Fruit fly (Drosophila melanogaster): ENCODE data around the gene CG9915.
A peak's percentile ranks its signal among the peaks of the same experiment; 100 is the strongest.

Gene CG9915

dm6 chrX:16313078-16313875 lies at the start of gene CG9915, which contains the start of gene SWIP:
TSS of gene CG9915 (minus strand) at chrX:16313138.
TSS of gene SWIP (plus strand) at chrX:16313709.
- TF ChIP-seq Ets96B (tag; optimal IDR thresholded peaks at IDR 0.05) (no peak), CG3032 (tag; optimal IDR thresholded peaks at IDR 0.05) (peak; percentile 7), esn (GFP tag; optimal IDR thresholded peaks at IDR 0.05) (peak; percentile 23), CG7368 (GFP tag; optimal IDR thresholded peaks at IDR 0.05) (no peak), lz (GFP tag; optimal IDR thresholded peaks at IDR 0.05) (no peak), CG15336 (GFP tag; IDR thresholded peaks at IDR 0.05) (no peak), Eip78C (GFP tag) (peak; percentile 74), CG8632 (GFP tag; optimal IDR thresholded peaks at IDR 0.05) (no peak), CG6163 (GFP tag; IDR thresholded peaks at IDR 0.05) (no peak), Hr39 (GFP tag; optimal IDR thresholded peaks at IDR 0.05) (no peak), fkh (GFP tag; optimal IDR thresholded peaks at IDR 0.05) (peak; percentile 53), Ets21C (GFP tag; optimal IDR thresholded peaks at IDR 0.05) (no peak), vri (GFP tag; optimal IDR thresholded peaks at IDR 0.05) (no peak), ss (GFP tag; optimal IDR thresholded peaks at IDR 0.05) (no peak)

dm6 chrX:16361306-16361705 lies 48.4 kb upstream of the CG9915 start, which contains the start of gene nonA:
TSS of gene nonA (plus strand) at chrX:16361569.
- TF ChIP-seq CG32006 (GFP tag; optimal IDR thresholded peaks at IDR 0.05) (no peak), vri (GFP tag; optimal IDR thresholded peaks at IDR 0.05) (peak; percentile 23), esn (GFP tag; optimal IDR thresholded peaks at IDR 0.05) (peak; percentile 9), Sox14 (GFP tag; optimal IDR thresholded peaks at IDR 0.05) (peak; percentile 55), Met (GFP tag; optimal IDR thresholded peaks at IDR 0.05) (peak; percentile 2), CG6276 (GFP tag; optimal IDR thresholded peaks at IDR 0.05) (no peak), CG10631 (GFP tag; optimal IDR thresholded peaks at IDR 0.05) (no peak), OdsH (GFP tag; optimal IDR thresholded peaks at IDR 0.05) (no peak), dsx (GFP tag; optimal IDR thresholded peaks at IDR 0.05; ENCODE audit: poor library complexity, severe bottlenecking) (no peak), Eip78C (GFP tag) (peak; percentile 27), topi (GFP tag; optimal IDR thresholded peaks at IDR 0.05) (peak; percentile 12), CG7368 (GFP tag; optimal IDR thresholded peaks at IDR 0.05) (no peak), fd85E (GFP tag; optimal IDR thresholded peaks at IDR 0.05) (no peak)

- TF ChIP-seq Met (GFP tag; optimal IDR thresholded peaks at IDR 0.05) (peak; percentile 80), Ets96B (tag; optimal IDR thresholded peaks at IDR 0.05) (peak; percentile 91), Sox15 (GFP tag; optimal IDR thresholded peaks at IDR 0.05) (peak; percentile 84), Blimp-1 (GFP tag; optimal IDR thresholded peaks at IDR 0.05) (peak; percentile 65), CG6163 (GFP tag; IDR thresholded peaks at IDR 0.05) (no peak), cyc (GFP tag; optimal IDR thresholded peaks at IDR 0.05) (peak; percentile 74), CG32006 (GFP tag; optimal IDR thresholded peaks at IDR 0.05) (peak; percentile 93), Sox14 (GFP tag; optimal IDR thresholded peaks at IDR 0.05) (peak; percentile 74), eg (GFP tag; IDR thresholded peaks at IDR 0.05) (no peak), Gug (GFP tag; IDR thresholded peaks at IDR 0.05) (peak; percentile 89), svp (GFP tag) (no peak), CG6792 (GFP tag; optimal IDR thresholded peaks at IDR 0.05) (peak; percentile 84), dsx (GFP tag; optimal IDR thresholded peaks at IDR 0.05; ENCODE audit: poor library complexity, severe bottlenecking) (peak; percentile 89), Smox (GFP tag; optimal IDR thresholded peaks at IDR 0.05) (no peak), CG4318 (GFP tag; optimal IDR thresholded peaks at IDR 0.05) (peak; percentile 85), salr (GFP tag; optimal IDR thresholded peaks at IDR 0.05) (no peak), CG11902 (GFP tag; optimal IDR thresholded peaks at IDR 0.05) (peak; percentile 79), Sox102F (GFP tag; optimal IDR thresholded peaks at IDR 0.05) (no peak), CG11294 (GFP tag; IDR thresholded peaks at IDR 0.05) (no peak; the same call in 1 of the 2 replicates), CG8632 (GFP tag; optimal IDR thresholded peaks at IDR 0.05) (peak; percentile 90), CG1621 (tag; optimal IDR thresholded peaks at IDR 0.05) (peak; percentile 82), Lpt (GFP tag; optimal IDR thresholded peaks at IDR 0.05) (peak; percentile 84), OdsH (GFP tag; optimal IDR thresholded peaks at IDR 0.05) (peak; percentile 90), fkh (GFP tag; optimal IDR thresholded peaks at IDR 0.05) (peak; percentile 90), Eip78C (GFP tag) (peak; percentile 92), topi (GFP tag; optimal IDR thresholded peaks at IDR 0.05) (no peak), CG34406 (GFP tag; optimal IDR thresholded peaks at IDR 0.05) (peak; percentile 94), CG15336 (GFP tag; IDR thresholded peaks at IDR 0.05) (peak; percentile 90), pdm3 (GFP tag; optimal IDR thresholded peaks at IDR 0.05) (peak; percentile 81), CG10669 (GFP tag; optimal IDR thresholded peaks at IDR 0.05) (peak; percentile 89), CG3032 (tag; optimal IDR thresholded peaks at IDR 0.05) (peak; percentile 93), CG11762 (GFP tag; optimal IDR thresholded peaks at IDR 0.05; ENCODE audit: insufficient read depth) (peak; percentile 86), esn (GFP tag; optimal IDR thresholded peaks at IDR 0.05) (peak; percentile 83)
These were observed 45.9 kb upstream of the CG9915 start, which contains the start of the genes U2af50 and PIG-Q for dm6 chrX:16358670-16359320. TSS of gene U2af50 (minus strand) at chrX:16359039. TSS of gene PIG-Q (plus strand) at chrX:16359143.

Measured in whole organism, prepupa.